Worm (Caenorhabditis elegans) whole organism, mixed stage, embryonic: ENCODE data around the gene str-140.

Source experiments
- lin-13 ChIP-seq: fragments of 150-350 bp; optimal IDR thresholded peaks from 2 replicates; lab custom pipeline; 2014; ENCODE audit warnings: missing biosample characterization, missing genetic modification characterization
- snpc-4 ChIP-seq: fragments of 150-350 bp; optimal IDR thresholded peaks from 2 replicates; lab custom pipeline; 2014; ENCODE audit warnings: missing biosample characterization, missing genetic modification characterization

- TF ChIP-seq snpc-4 (tag; lab: Kevin White, UChicago) (no peak), lin-13 (tag; lab: Kevin White, UChicago) (no peak)
Measured at ce11 chrV:8034811-8035210, 32.9 kb downstream of the str-140 start, which contains the start of gene algn-12.
